Fruit fly (Drosophila melanogaster) whole organism, prepupa: ENCODE results near the gene snsl.

Experiments used
- CG10669 ChIP-seq: fragments of 200-800 bp; sonication (Bioruptor generic); optimal IDR thresholded peaks from 3 replicates; lab custom pipeline; 2018; ENCODE audit warnings: missing biosample characterization, mild to moderate bottlenecking, missing genetic modification characterization, moderate library complexity
- CG1621 ChIP-seq: fragments of 200-800 bp; sonication (Bioruptor generic); optimal IDR thresholded peaks from 3 replicates; lab custom pipeline; 2018; ENCODE audit warnings: missing biosample characterization, mild to moderate bottlenecking, missing genetic modification characterization
- CG16779 ChIP-seq: fragments of 200-800 bp; sonication (Bioruptor generic); optimal IDR thresholded peaks from 3 replicates; lab custom pipeline; 2017; ENCODE audit warnings: missing biosample characterization, mild to moderate bottlenecking, missing genetic modification characterization
- CG4318 ChIP-seq: fragments of 200-800 bp; sonication (Bioruptor generic); optimal IDR thresholded peaks from 3 replicates; lab custom pipeline; 2017; ENCODE audit warnings: missing biosample characterization, mild to moderate bottlenecking, missing genetic modification characterization
- CG6854 ChIP-seq: fragments of 200-800 bp; sonication (Bioruptor generic); optimal IDR thresholded peaks from 2 replicates; lab custom pipeline; 2017; ENCODE audit warnings: missing biosample characterization, mild to moderate bottlenecking, missing genetic modification characterization
- CG9139 ChIP-seq: fragments of 200-800 bp; sonication (Bioruptor generic); optimal IDR thresholded peaks from 3 replicates; lab custom pipeline; 2017; ENCODE audit warnings: missing biosample characterization, mild to moderate bottlenecking, missing genetic modification characterization
- Gug ChIP-seq: fragments of 200-800 bp; sonication (Bioruptor generic); IDR thresholded peaks from 2 replicates; pipeline ENCODE4 v1.3.6; 2022; ENCODE audit warnings: missing biosample characterization, missing genetic modification characterization
- Hr39 ChIP-seq: fragments of 200-800 bp; sonication (Bioruptor generic); optimal IDR thresholded peaks from 2 replicates; lab custom pipeline; 2016; ENCODE audit warnings: missing biosample characterization, missing genetic modification characterization
- OdsH ChIP-seq: fragments of 200-800 bp; sonication (Bioruptor generic); optimal IDR thresholded peaks from 3 replicates; lab custom pipeline; 2016; ENCODE audit warnings: missing biosample characterization, missing genetic modification characterization
- acj6 ChIP-seq: fragments of 200-800 bp; sonication (Bioruptor generic); optimal IDR thresholded peaks from 3 replicates; lab custom pipeline; 2016; ENCODE audit warnings: missing biosample characterization, missing genetic modification characterization
- eg ChIP-seq: fragments of 200-800 bp; sonication (Bioruptor generic); IDR thresholded peaks from 3 replicates; pipeline ENCODE4 v1.3.6; 2022; ENCODE audit warnings: missing biosample characterization, missing genetic modification characterization

- TF ChIP-seq CG16779 (tag; lab: Kevin White, UChicago) (no peak), OdsH (GFP tag; lab: Kevin White, UChicago) (no peak), Gug (GFP tag; lab: Robert Waterston, UW) (no peak), CG1621 (tag; lab: Kevin White, UChicago) (no peak), Hr39 (GFP tag; lab: Kevin White, UChicago) (no peak), eg (GFP tag; lab: Robert Waterston, UW) (no peak), CG10669 (no peak), CG6854 (GFP tag; lab: Kevin White, UChicago) (no peak), CG4318 (no peak), CG9139 (GFP tag; lab: Kevin White, UChicago) (no peak), acj6 (GFP tag; lab: Kevin White, UChicago) (no peak)
Measured at dm6 chr2L:4932284-4932683, 25.7 kb upstream of the snsl start, which contains the start of gene hoe1.
